Worm (Caenorhabditis elegans): ENCODE results near the gene F19C7.4.
A peak's percentile ranks its signal among the peaks of the same experiment; 100 is the strongest.

Gene F19C7.4

DNA sequence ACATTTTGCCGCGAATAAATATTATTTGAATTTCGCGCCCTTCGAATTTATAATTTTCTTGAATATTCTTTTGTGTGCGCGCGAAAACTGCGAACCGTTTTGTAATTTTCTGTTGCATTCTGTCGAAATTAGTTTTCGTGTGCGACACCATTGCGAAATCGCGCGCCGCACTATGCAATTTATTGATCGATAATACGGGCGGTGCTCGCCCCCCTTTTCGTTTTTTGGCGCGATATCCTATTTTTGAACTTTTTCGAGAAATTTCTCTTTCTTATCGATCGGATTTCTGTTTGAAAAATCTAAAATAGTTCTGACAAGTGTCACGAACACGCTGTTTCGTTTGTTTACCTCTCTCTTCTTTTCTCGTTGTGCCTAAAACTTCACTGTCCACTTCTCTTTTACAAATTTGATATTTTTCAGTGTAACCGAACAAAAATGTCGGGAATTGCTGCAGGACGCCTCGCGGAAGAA is 48.0 kb downstream of the F19C7.4 start, which contains the start of gene ubc-9 (continued):
- TF ChIP-seq mel-28 (tag; optimal IDR thresholded peaks at IDR 0.05; ENCODE audit: borderline replicate concordance) = no peak
- TF ChIP-seq nhr-179 (tag; optimal IDR thresholded peaks at IDR 0.05) = no peak
- TF ChIP-seq Y95B8A.8 (GFP tag; IDR thresholded peaks at IDR 0.05) = peak; percentile 58; the same call in 1 of the 2 replicates
- TF ChIP-seq ceh-40 (GFP tag; IDR thresholded peaks at IDR 0.05) = no peak
- TF ChIP-seq mxl-1 (tag; optimal IDR thresholded peaks at IDR 0.05) = no peak
- no peak for TF ChIP-seq F57C9.4 (tag; optimal IDR thresholded peaks at IDR 0.05)
- peak; percentile 92 for TF ChIP-seq madf-10 (tag; optimal IDR thresholded peaks at IDR 0.05)
- TF ChIP-seq ceh-27 (GFP tag; optimal IDR thresholded peaks at IDR 0.05) = peak; percentile 17
- peak; percentile 89 for TF ChIP-seq ekl-4 (GFP tag; IDR thresholded peaks at IDR 0.05)
- peak; percentile 93 for TF ChIP-seq efl-1 (GFP tag; optimal IDR thresholded peaks at IDR 0.05)
- peak; percentile 80 for TF ChIP-seq nfyb-1 (GFP tag; IDR thresholded peaks at IDR 0.05)
- TF ChIP-seq ccch-3 (GFP tag; optimal IDR thresholded peaks at IDR 0.05) = no peak
- TF ChIP-seq tlf-1 (GFP tag; optimal IDR thresholded peaks at IDR 0.05) = peak; percentile 93
- no peak for TF ChIP-seq chd-7 (tag; optimal IDR thresholded peaks at IDR 0.05)
- TF ChIP-seq nhr-90 (tag; optimal IDR thresholded peaks at IDR 0.05) = peak; percentile 6
- peak in 1 of 2 experiments; percentile 31 for TF ChIP-seq let-607 (tag; optimal IDR thresholded peaks at IDR 0.05)
- TF ChIP-seq ztf-6 (GFP tag; IDR thresholded peaks at IDR 0.05) = no peak
- TF ChIP-seq F52B5.7 (tag; optimal IDR thresholded peaks at IDR 0.05) = no peak
- no peak for TF ChIP-seq F39B2.1 (GFP tag; IDR thresholded peaks at IDR 0.05)
- TF ChIP-seq hrde-1 (tag; optimal IDR thresholded peaks at IDR 0.05; ENCODE audit: borderline replicate concordance) = peak; percentile 30
- no peak for TF ChIP-seq hlh-26 (GFP tag; conservative IDR thresholded peaks at IDR 0.05)
- no peak for TF ChIP-seq B0261.1 (tag; optimal IDR thresholded peaks at IDR 0.05)
- no peak for TF ChIP-seq hlh-12 (tag; optimal IDR thresholded peaks at IDR 0.05)
- TF ChIP-seq pha-4 (tag; optimal IDR thresholded peaks at IDR 0.05) = no peak
- TF ChIP-seq egrh-3 (GFP tag; IDR thresholded peaks at IDR 0.05) = peak; percentile 65; the same call in 1 of the 2 replicates
- no peak for TF ChIP-seq ztf-25 (GFP tag; IDR thresholded peaks at IDR 0.05)
- peak; percentile 92 for TF ChIP-seq cebp-1 (GFP tag; IDR thresholded peaks at IDR 0.05)
- peak; percentile 99 for TF ChIP-seq cebp-1 (tag; optimal IDR thresholded peaks at IDR 0.05)
- TF ChIP-seq F49E8.2 (tag; optimal IDR thresholded peaks at IDR 0.05; ENCODE audit: insufficient read depth) = peak; percentile 52
- TF ChIP-seq zfh-2 (GFP tag; conservative IDR thresholded peaks at IDR 0.05) = no peak
- peak; percentile 67 for TF ChIP-seq ztf-18 (tag; optimal IDR thresholded peaks at IDR 0.05)
- TF ChIP-seq sptf-2 (GFP tag; optimal IDR thresholded peaks at IDR 0.05) = no peak
- TF ChIP-seq atf-7 (tag; optimal IDR thresholded peaks at IDR 0.05) = peak; percentile 4
- no peak for TF ChIP-seq lag-1 (GFP tag; IDR thresholded peaks at IDR 0.05)

DNA sequence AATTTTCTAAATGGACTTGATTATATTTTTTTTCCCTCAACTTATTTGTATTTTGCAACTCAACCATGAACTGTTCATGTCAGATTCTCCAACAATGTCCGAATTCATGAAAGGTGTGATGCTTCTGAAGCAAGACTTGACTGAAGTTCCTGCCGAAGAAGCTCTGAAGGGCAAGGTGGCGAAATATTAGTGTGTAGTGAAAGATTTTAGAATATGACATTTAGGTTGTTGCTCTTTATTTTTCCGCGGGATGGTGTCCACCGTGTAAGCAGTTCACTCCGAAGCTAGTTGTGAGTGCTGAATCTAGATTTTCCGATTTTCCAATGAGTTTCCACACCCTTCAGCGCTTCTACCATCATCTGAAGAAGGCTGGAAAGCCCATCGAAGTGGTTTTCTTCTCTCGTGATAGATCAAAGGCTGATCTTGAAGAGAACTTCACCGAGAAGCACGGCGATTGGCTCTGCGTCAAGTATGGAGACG is 49.7 kb downstream of the F19C7.4 start, which contains the start of gene F29B9.5:
TSS of gene F29B9.5 (plus strand) at position 51 of the 480 bp plus-strand sequence.
- TF ChIP-seq ceh-79 (tag; optimal IDR thresholded peaks at IDR 0.05) (peak; percentile 51), F49E8.2 (tag; optimal IDR thresholded peaks at IDR 0.05; ENCODE audit: insufficient read depth) (peak; percentile 75), F52B5.7 (tag; optimal IDR thresholded peaks at IDR 0.05) (peak; percentile 42), F57C9.4 (tag; optimal IDR thresholded peaks at IDR 0.05) (no peak), ceh-58 (GFP tag; IDR thresholded peaks at IDR 0.05) (no peak), nhr-90 (tag; optimal IDR thresholded peaks at IDR 0.05) (no peak), lin-35 (GFP tag; optimal IDR thresholded peaks at IDR 0.05) (no peak), hmg-1.2 (GFP tag; IDR thresholded peaks at IDR 0.05) (0 out of 2 replicates have a peak, but pooled peaks have one; percentile 14), Y95B8A.8 (GFP tag; IDR thresholded peaks at IDR 0.05) (0 out of 2 replicates have a peak, but pooled peaks have one; percentile 10), attf-6 (GFP tag; IDR thresholded peaks at IDR 0.05) (no peak), Y53G8AR.9 (GFP tag; conservative IDR thresholded peaks at IDR 0.05) (peak; percentile 80), K11D2.4 (GFP tag; IDR thresholded peaks at IDR 0.05) (no peak), nhr-179 (tag; optimal IDR thresholded peaks at IDR 0.05) (no peak), madf-8 (GFP tag; conservative IDR thresholded peaks at IDR 0.05) (no peak; the same call in 1 of the 2 replicates), ceh-91 (GFP tag; IDR thresholded peaks at IDR 0.05) (no peak), Y53F4B.3 (GFP tag; IDR thresholded peaks at IDR 0.05) (no peak), mes-4 (tag; optimal IDR thresholded peaks at IDR 0.05) (no peak), ztf-6 (GFP tag; IDR thresholded peaks at IDR 0.05) (no peak), aptf-3 (GFP tag; IDR thresholded peaks at IDR 0.05) (0 out of 2 replicates have a peak, but pooled peaks have one; percentile 45), F37B4.10 (GFP tag; IDR thresholded peaks at IDR 0.05) (no peak), ztf-25 (GFP tag; IDR thresholded peaks at IDR 0.05) (no peak), lir-1 (GFP tag; conservative IDR thresholded peaks at IDR 0.05) (no peak), atf-7 (tag; optimal IDR thresholded peaks at IDR 0.05) (peak; percentile 13)
